Worm (Caenorhabditis elegans) whole organism, L2 larva: Measurements from ENCODE around the gene R11G1.1.

Source experiments
- aly-2 ChIP-seq: fragments of 150-350 bp; optimal IDR thresholded peaks from 2 replicates; lab custom pipeline; 2014; ENCODE audit warnings: missing biosample characterization, missing genetic modification characterization
- nhr-11 ChIP-seq: fragments of 150-350 bp; optimal IDR thresholded peaks from 2 replicates; lab custom pipeline; 2014; ENCODE audit warnings: missing biosample characterization, missing genetic modification characterization
- nhr-23 ChIP-seq: fragments of 150-350 bp; optimal IDR thresholded peaks from 2 replicates; lab custom pipeline; 2014; ENCODE audit warnings: missing biosample characterization, missing genetic modification reagents, missing genetic modification characterization
- nhr-237 ChIP-seq: fragments of 150-350 bp; optimal IDR thresholded peaks from 2 replicates; lab custom pipeline; 2014; ENCODE audit warnings: missing biosample characterization, missing genetic modification characterization
- snpc-4 ChIP-seq: fragments of 150-350 bp; optimal IDR thresholded peaks from 2 replicates; lab custom pipeline; 2014; ENCODE audit warnings: missing biosample characterization, missing genetic modification characterization
- unc-39 ChIP-seq: fragments of 150-350 bp; optimal IDR thresholded peaks from 2 replicates; lab custom pipeline; 2014; ENCODE audit warnings: missing biosample characterization, missing genetic modification characterization
- unc-62 ChIP-seq: fragments of 150-350 bp; optimal IDR thresholded peaks from 2 replicates; lab custom pipeline; 2014; ENCODE audit warnings: missing biosample characterization, missing genetic modification reagents, missing genetic modification characterization
- zag-1 ChIP-seq: fragments of 150-350 bp; optimal IDR thresholded peaks from 2 replicates; lab custom pipeline; 2014; ENCODE audit warnings: missing biosample characterization, missing genetic modification characterization

ce11 chrX:3644796-3645195 is 14.5 kb upstream of the R11G1.1 start, which contains the start of gene tmem-24:
- TF ChIP-seq zag-1 (no peak), nhr-11 (tag; lab: Kevin White, UChicago) (no peak), aly-2 (tag; lab: Kevin White, UChicago) (no peak), unc-39 (tag; lab: Kevin White, UChicago) (no peak), unc-62 (no peak), nhr-23 (tag; lab: Kevin White, UChicago) (no peak), snpc-4 (tag; lab: Kevin White, UChicago) (no peak), nhr-237 (tag; lab: Kevin White, UChicago) (no peak)
